Worm (Caenorhabditis elegans): ENCODE results near the gene Y51H7BR.7.

DNA sequence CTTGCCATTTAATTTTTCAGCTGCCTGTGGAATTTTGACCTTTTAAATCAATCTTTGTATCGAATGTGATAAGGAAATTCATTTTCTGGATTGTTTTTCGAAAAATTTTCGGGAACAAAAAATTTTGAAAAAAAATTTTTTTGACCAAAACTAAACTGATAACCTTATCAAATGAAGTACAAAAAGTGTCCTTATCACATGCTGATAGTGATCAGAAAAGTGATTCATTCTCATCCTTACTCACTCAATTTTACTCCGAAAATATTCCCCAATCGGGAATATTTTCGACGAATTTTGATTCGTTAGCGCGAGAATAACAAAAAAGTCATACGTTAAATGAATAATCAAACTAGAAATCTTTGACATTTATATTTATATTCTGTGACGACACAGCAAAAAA, 50.1 kb downstream of the Y51H7BR.7 start:
- TF ChIP-seq lin-32 (GFP tag; optimal IDR thresholded peaks at IDR 0.05) (no peak), pha-4 (tag; optimal IDR thresholded peaks at IDR 0.05) (no peak), hlh-1 (tag; optimal IDR thresholded peaks at IDR 0.05) (no peak), elt-1 (tag; optimal IDR thresholded peaks at IDR 0.05; ENCODE audit: borderline replicate concordance, insufficient read depth) (no peak), blmp-1 (tag; optimal IDR thresholded peaks at IDR 0.05) (no peak), unc-62 (GFP tag; optimal IDR thresholded peaks at IDR 0.05) (no peak), snpc-4 (tag; optimal IDR thresholded peaks at IDR 0.05) (no peak), nhr-12 (tag; optimal IDR thresholded peaks at IDR 0.05) (no peak), sptf-1 (tag; optimal IDR thresholded peaks at IDR 0.05) (no peak), nhr-28 (tag; optimal IDR thresholded peaks at IDR 0.05) (no peak), unc-120 (tag; optimal IDR thresholded peaks at IDR 0.05; ENCODE audit: poor library complexity, severe bottlenecking) (no peak)
